Worm (Caenorhabditis elegans): ENCODE data around the gene tnt-2.

- TF ChIP-seq dao-5 (tag; optimal IDR thresholded peaks at IDR 0.05) (no peak), W03F9.2 (tag; optimal IDR thresholded peaks at IDR 0.05) (no peak)
Measured at ce11 chrX:8713754-8714295, 9.5 kb downstream of the tnt-2 start, which contains the start of gene F53A9.6.

All from whole organism, L4/young adult.